Fruit fly (Drosophila melanogaster): ENCODE measurements around the gene CG43147.

CG43147 gene

DNA sequence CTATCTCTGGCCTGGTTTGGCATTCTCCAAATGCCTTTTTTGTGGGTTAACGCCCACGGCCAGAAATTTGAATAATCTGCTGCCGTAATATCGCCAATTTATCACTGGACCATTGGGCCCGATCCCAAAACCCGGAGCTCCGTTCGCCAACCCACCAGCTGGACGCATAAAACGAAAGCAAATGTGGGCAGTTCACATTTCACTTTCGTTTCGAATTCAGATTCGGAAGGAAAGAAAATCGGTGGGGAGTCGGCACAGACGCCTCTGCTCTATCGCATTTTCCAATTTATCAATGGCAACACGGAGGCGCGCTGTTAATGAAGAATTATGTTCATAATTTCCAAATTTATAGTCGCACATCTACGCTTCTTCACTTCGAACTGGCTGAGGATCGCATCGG lies 49.9 kb downstream of the CG43147 start:
- TF ChIP-seq EcR (GFP tag; optimal IDR thresholded peaks at IDR 0.05) (no peak), psq (optimal IDR thresholded peaks at IDR 0.05) (no peak), CG8478 (optimal IDR thresholded peaks at IDR 0.05) (no peak), Dll (optimal IDR thresholded peaks at IDR 0.05) (no peak), pan (optimal IDR thresholded peaks at IDR 0.05) (no peak), usp (GFP tag; optimal IDR thresholded peaks at IDR 0.05) (no peak)

Measured in whole organism.